Worm (Caenorhabditis elegans): ENCODE measurements around the gene sra-38.

- TF ChIP-seq dao-5 (tag; optimal IDR thresholded peaks at IDR 0.05): no peak
- TF ChIP-seq him-1 (tag; optimal IDR thresholded peaks at IDR 0.05): peak; percentile 68
- TF ChIP-seq W03F9.2 (tag; optimal IDR thresholded peaks at IDR 0.05): no peak
Observed at ce11 chrX:13945524-13945923, 45.6 kb upstream of the sra-38 start.

Data from whole organism, L4/young adult.